Worm (Caenorhabditis elegans) whole organism, young adult: ENCODE data around the gene F56H9.6.

Experiments used
- B0261.1 ChIP-seq: sonication (generic microtip); optimal IDR thresholded peaks from 2 replicates; lab custom pipeline; 2016; ENCODE audit warnings: mild to moderate bottlenecking, missing genetic modification characterization, moderate library complexity, missing compliant biosample characterization
- C06A6.2 ChIP-seq: fragments of 200-800 bp; sonication (Bioruptor generic); conservative IDR thresholded peaks from 2 replicates; pipeline ENCODE4 v1.3.6; 2022; ENCODE audit warnings: missing genetic modification characterization, missing compliant biosample characterization
- C17E4.6 ChIP-seq: fragments of 200-800 bp; sonication (Bioruptor generic); IDR thresholded peaks from 2 replicates; pipeline ENCODE4 v1.3.6; 2022; ENCODE audit warnings: missing genetic modification reagents, missing genetic modification characterization, missing compliant biosample characterization
- F37B4.10 ChIP-seq: fragments of 200-800 bp; sonication (Bioruptor generic); IDR thresholded peaks from 2 replicates; pipeline ENCODE4 v1.3.6; 2022; ENCODE audit warnings: missing genetic modification characterization, missing compliant biosample characterization
- F39B2.1 ChIP-seq: fragments of 200-800 bp; sonication (Bioruptor generic); IDR thresholded peaks from 2 replicates; pipeline ENCODE4 v1.3.6; 2022; ENCODE audit warnings: missing genetic modification reagents, missing genetic modification characterization, missing compliant biosample characterization
- F49E8.2 ChIP-seq: sonication (generic microtip); optimal IDR thresholded peaks from 3 replicates; lab custom pipeline; 2017; ENCODE audit warnings: missing genetic modification characterization, mild to moderate bottlenecking, missing compliant biosample characterization, antibody characterized with exemption, moderate library complexity; ENCODE audit not compliant: insufficient read depth
- F55B11.4 ChIP-seq: sonication (generic microtip); optimal IDR thresholded peaks from 2 replicates; lab custom pipeline; 2016; ENCODE audit warnings: missing compliant biosample characterization, missing genetic modification characterization, borderline replicate concordance; ENCODE audit not compliant: insufficient read depth
- F57A8.1 ChIP-seq: fragments of 200-800 bp; sonication (Bioruptor generic); optimal IDR thresholded peaks from 2 replicates; lab custom pipeline; 2018; ENCODE audit warnings: mild to moderate bottlenecking, missing genetic modification characterization, moderate library complexity, missing compliant biosample characterization
- F57C9.4 ChIP-seq: sonication (generic microtip); optimal IDR thresholded peaks from 2 replicates; lab custom pipeline; 2017; ENCODE audit warnings: mild to moderate bottlenecking, missing genetic modification characterization, missing compliant biosample characterization
- K12H6.12 ChIP-seq: fragments of 200-800 bp; sonication (Bioruptor generic); optimal IDR thresholded peaks from 2 replicates; lab custom pipeline; 2018; ENCODE audit warnings: mild to moderate bottlenecking, missing genetic modification characterization, missing compliant biosample characterization
- T07F8.4 ChIP-seq: sonication (generic microtip); optimal IDR thresholded peaks from 2 replicates; lab custom pipeline; 2016; ENCODE audit warnings: mild to moderate bottlenecking, missing genetic modification characterization, moderate library complexity, missing compliant biosample characterization
- Y53F4B.3 ChIP-seq: fragments of 200-800 bp; sonication (Bioruptor generic); IDR thresholded peaks from 2 replicates; pipeline ENCODE4 v1.3.6; 2022; ENCODE audit warnings: missing genetic modification reagents, missing genetic modification characterization, missing compliant biosample characterization
- ZK185.1 ChIP-seq: sonication (generic microtip); optimal IDR thresholded peaks from 2 replicates; lab custom pipeline; 2016; ENCODE audit warnings: mild to moderate bottlenecking, missing genetic modification characterization, missing compliant biosample characterization; ENCODE audit not compliant: poor library complexity, severe bottlenecking
- akir-1 ChIP-seq: fragments of 200-800 bp; sonication (Bioruptor generic); optimal IDR thresholded peaks from 2 replicates; lab custom pipeline; 2018; ENCODE audit warnings: mild to moderate bottlenecking, missing genetic modification characterization, moderate library complexity, missing compliant biosample characterization
- aptf-2 ChIP-seq: fragments of 200-800 bp; sonication (Bioruptor generic); conservative IDR thresholded peaks from 2 replicates; pipeline ENCODE4 v1.3.6; 2022; ENCODE audit warnings: missing genetic modification reagents, missing genetic modification characterization, missing compliant biosample characterization
- aptf-3 ChIP-seq: fragments of 200-800 bp; sonication (Bioruptor generic); IDR thresholded peaks from 2 replicates; pipeline ENCODE4 v1.3.6; 2022; ENCODE audit warnings: missing genetic modification characterization, missing compliant biosample characterization
- ccch-3 ChIP-seq: fragments of 200-800 bp; sonication (Bioruptor generic); optimal IDR thresholded peaks from 2 replicates; lab custom pipeline; 2018; ENCODE audit warnings: mild to moderate bottlenecking, missing genetic modification characterization, missing compliant biosample characterization
- ceh-27 ChIP-seq: fragments of 200-800 bp; sonication (Bioruptor generic); optimal IDR thresholded peaks from 2 replicates; lab custom pipeline; 2018; ENCODE audit warnings: mild to moderate bottlenecking, missing genetic modification characterization, moderate library complexity, missing compliant biosample characterization
- dpff-1 ChIP-seq: sonication (generic microtip); optimal IDR thresholded peaks from 2 replicates; lab custom pipeline; 2017; ENCODE audit warnings: mild to moderate bottlenecking, missing genetic modification characterization, missing compliant biosample characterization
- dpl-1 ChIP-seq: fragments of 150-350 bp; optimal IDR thresholded peaks from 2 replicates; lab custom pipeline; 2014; ENCODE audit warnings: missing biosample characterization, missing genetic modification reagents, missing genetic modification characterization
- egl-44 ChIP-seq: fragments of 200-800 bp; sonication (Bioruptor generic); IDR thresholded peaks from 2 replicates; pipeline ENCODE4 v1.3.6; 2022; ENCODE audit warnings: missing genetic modification reagents, missing genetic modification characterization, missing compliant biosample characterization
- ets-4 ChIP-seq: fragments of 200-800 bp; sonication (Bioruptor generic); optimal IDR thresholded peaks from 2 replicates; lab custom pipeline; 2018; ENCODE audit warnings: mild to moderate bottlenecking, missing genetic modification characterization, missing compliant biosample characterization
- hlh-26 ChIP-seq: fragments of 200-800 bp; sonication (Bioruptor generic); conservative IDR thresholded peaks from 2 replicates; pipeline ENCODE4 v1.3.6; 2022; ENCODE audit warnings: missing genetic modification reagents, missing genetic modification characterization, missing compliant biosample characterization
- hmg-20 ChIP-seq: fragments of 200-800 bp; sonication (Bioruptor generic); IDR thresholded peaks from 2 replicates; pipeline ENCODE4 v1.3.6; 2022; ENCODE audit warnings: missing genetic modification reagents, missing genetic modification characterization, missing compliant biosample characterization
- lag-1 ChIP-seq: fragments of 200-800 bp; sonication (Bioruptor generic); IDR thresholded peaks from 2 replicates; pipeline ENCODE4 v1.3.6; 2022; ENCODE audit warnings: missing genetic modification reagents, missing genetic modification characterization, missing compliant biosample characterization
- let-607 ChIP-seq, 2 experiments: fragments of 200-800 bp in 1 of 2; sonication (Bioruptor generic) in 1 of 2; sonication (generic microtip) in 1 of 2; optimal IDR thresholded peaks; 2 replicates each; lab custom pipeline; 2016 to 2018; ENCODE audit warnings: mild to moderate bottlenecking in 2 of 2, missing compliant biosample characterization in 2 of 2, missing genetic modification characterization in 2 of 2, moderate library complexity in 2 of 2, missing genotype in 1 of 2
- lin-26 ChIP-seq: fragments of 200-800 bp; sonication (Bioruptor generic); IDR thresholded peaks from 2 replicates; pipeline ENCODE4 v1.3.6; 2022; ENCODE audit warnings: missing genetic modification reagents, missing genetic modification characterization, missing compliant biosample characterization
- lin-35 ChIP-seq, 3 experiments: fragments of 150-350 bp in 2 of 3; sonication (generic microtip) in 1 of 3; optimal IDR thresholded peaks; 2 replicates each; lab custom pipeline; 2014 to 2018; ENCODE audit warnings: missing biosample characterization in 3 of 3, missing genetic modification characterization in 3 of 3, missing genetic modification reagents in 3 of 3
- lir-1 ChIP-seq: fragments of 200-800 bp; sonication (Bioruptor generic); conservative IDR thresholded peaks from 2 replicates; pipeline ENCODE4 v1.3.6; 2022; ENCODE audit warnings: missing genetic modification reagents, missing genetic modification characterization, missing compliant biosample characterization
- lsy-27 ChIP-seq: sonication (generic microtip); optimal IDR thresholded peaks from 2 replicates; lab custom pipeline; 2017; ENCODE audit warnings: missing genetic modification characterization, mild to moderate bottlenecking, missing compliant biosample characterization, antibody characterized with exemption, missing genotype, borderline replicate concordance; ENCODE audit not compliant: insufficient read depth
- madf-3 ChIP-seq: fragments of 200-800 bp; sonication (Bioruptor generic); IDR thresholded peaks from 2 replicates; pipeline ENCODE4 v1.3.6; 2022; ENCODE audit warnings: missing genetic modification reagents, missing genetic modification characterization, missing compliant biosample characterization
- madf-6 ChIP-seq: fragments of 200-800 bp; sonication (Bioruptor generic); IDR thresholded peaks from 2 replicates; pipeline ENCODE4 v1.3.6; 2022; ENCODE audit warnings: missing genetic modification reagents, missing genetic modification characterization, missing compliant biosample characterization
- mcd-1 ChIP-seq: fragments of 200-800 bp; sonication (Bioruptor generic); IDR thresholded peaks from 2 replicates; pipeline ENCODE4 v1.3.6; 2022; ENCODE audit warnings: missing genetic modification reagents, missing genetic modification characterization, missing compliant biosample characterization
- mes-4 ChIP-seq: sonication (generic microtip); optimal IDR thresholded peaks from 2 replicates; lab custom pipeline; 2016; ENCODE audit warnings: missing genotype, missing genetic modification characterization, missing compliant biosample characterization
- nfyb-1 ChIP-seq: fragments of 200-800 bp; sonication (Bioruptor generic); IDR thresholded peaks from 2 replicates; pipeline ENCODE4 v1.3.6; 2022; ENCODE audit warnings: missing genetic modification reagents, missing genetic modification characterization, missing compliant biosample characterization
- nhr-179 ChIP-seq: sonication (generic microtip); optimal IDR thresholded peaks from 2 replicates; lab custom pipeline; 2016; ENCODE audit warnings: mild to moderate bottlenecking, missing genetic modification characterization, missing compliant biosample characterization
- nhr-90 ChIP-seq: sonication (generic microtip); optimal IDR thresholded peaks from 2 replicates; lab custom pipeline; 2016; ENCODE audit warnings: missing genotype, mild to moderate bottlenecking, missing genetic modification characterization, missing compliant biosample characterization
- rcor-1 ChIP-seq: fragments of 200-800 bp; sonication (Bioruptor generic); IDR thresholded peaks from 2 replicates; pipeline ENCODE4 v1.3.6; 2022; ENCODE audit warnings: missing genetic modification reagents, missing genetic modification characterization, missing compliant biosample characterization
- repo-1 ChIP-seq: sonication (generic microtip); optimal IDR thresholded peaks from 2 replicates; lab custom pipeline; 2017; ENCODE audit warnings: mild to moderate bottlenecking, missing genetic modification characterization, missing compliant biosample characterization
- tbp1 ChIP-seq: fragments of 200-800 bp; sonication (Bioruptor generic); optimal IDR thresholded peaks from 2 replicates; lab custom pipeline; 2018; ENCODE audit warnings: mild to moderate bottlenecking, missing genetic modification characterization, missing compliant biosample characterization
- tbx-9 ChIP-seq: sonication (generic microtip); optimal IDR thresholded peaks from 2 replicates; lab custom pipeline; 2016; ENCODE audit warnings: borderline replicate concordance, missing genetic modification characterization, inconsistent platforms, missing compliant biosample characterization
- unc-130 ChIP-seq: sonication (generic microtip); optimal IDR thresholded peaks from 2 replicates; lab custom pipeline; 2016; ENCODE audit warnings: missing genetic modification reagents, missing genetic modification characterization, missing compliant biosample characterization
- zfh-2 ChIP-seq: fragments of 200-800 bp; sonication (Bioruptor generic); conservative IDR thresholded peaks from 2 replicates; pipeline ENCODE4 v1.3.6; 2022; ENCODE audit warnings: missing genetic modification reagents, missing genetic modification characterization, missing compliant biosample characterization
- zim-3 ChIP-seq: sonication (generic microtip); optimal IDR thresholded peaks from 2 replicates; lab custom pipeline; 2017; ENCODE audit warnings: mild to moderate bottlenecking, missing genetic modification characterization, moderate library complexity, missing compliant biosample characterization
- ztf-18 ChIP-seq: sonication (generic microtip); optimal IDR thresholded peaks from 2 replicates; lab custom pipeline; 2016; ENCODE audit warnings: missing genotype, mild to moderate bottlenecking, missing genetic modification characterization, missing compliant biosample characterization
- ztf-22 ChIP-seq: fragments of 200-800 bp; sonication (Bioruptor generic); optimal IDR thresholded peaks from 2 replicates; lab custom pipeline; 2018; ENCODE audit warnings: mild to moderate bottlenecking, missing genetic modification characterization, moderate library complexity, missing compliant biosample characterization
- ztf-28 ChIP-seq: fragments of 200-800 bp; sonication (Bioruptor generic); IDR thresholded peaks from 2 replicates; pipeline ENCODE4 v1.3.6; 2022; ENCODE audit warnings: missing genetic modification reagents, missing genetic modification characterization, missing compliant biosample characterization
- ztf-3 ChIP-seq: fragments of 200-800 bp; sonication (Bioruptor generic); optimal IDR thresholded peaks from 2 replicates; lab custom pipeline; 2018; ENCODE audit warnings: mild to moderate bottlenecking, missing genetic modification characterization, missing compliant biosample characterization

The F56H9.6 gene

DNA sequence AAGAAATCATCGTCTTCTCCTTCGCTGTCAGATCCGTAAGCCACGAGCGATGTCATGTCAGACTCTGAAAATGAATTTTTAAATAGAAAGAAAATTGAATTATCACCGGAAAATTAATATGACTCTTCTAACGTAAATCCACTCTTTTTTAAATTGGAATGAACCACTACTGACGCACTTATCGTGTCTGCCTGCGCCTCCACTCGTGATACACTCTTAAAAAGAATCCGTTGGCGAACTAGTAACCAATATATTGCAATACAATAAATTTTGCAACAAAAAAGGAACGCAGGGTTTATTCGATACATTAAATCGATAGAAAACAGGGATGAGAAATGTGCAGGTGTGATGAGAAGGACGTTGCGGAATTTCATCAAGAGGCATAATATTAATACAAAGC is 29.8 kb upstream of the F56H9.6 start, which contains the start of gene ccch-3 (continued):
- no peak for TF ChIP-seq lsy-27
- no peak for TF ChIP-seq tbx-9
- TF ChIP-seq madf-3 (GFP tag; lab: Robert Waterston, UW), result peak; percentile 83
- no peak for TF ChIP-seq ztf-22 (GFP tag; lab: Kevin White, UChicago)
- peak; percentile 39 for TF ChIP-seq nhr-90 (tag; lab: Kevin White, UChicago)
- peak; percentile 67 for TF ChIP-seq ceh-27 (GFP tag; lab: Kevin White, UChicago)
- TF ChIP-seq repo-1, result peak; percentile 1
- no peak for TF ChIP-seq ets-4 (GFP tag; lab: Kevin White, UChicago)
- peak in 1 of 3 experiments; percentile 19 for TF ChIP-seq lin-35 (GFP tag; optimal IDR thresholded peaks at IDR 0.05; lab: Kevin White, UChicago)
- no peak for TF ChIP-seq F37B4.10 (GFP tag; lab: Robert Waterston, UW)
- no peak for TF ChIP-seq nhr-179 (tag; lab: Kevin White, UChicago)
- no peak; the same call in 1 of the 2 replicates for TF ChIP-seq nfyb-1 (GFP tag; lab: Robert Waterston, UW)
- TF ChIP-seq T07F8.4 (tag; lab: Kevin White, UChicago), result no peak
- no peak for TF ChIP-seq hlh-26 (GFP tag; lab: Robert Waterston, UW)
- no peak for TF ChIP-seq ztf-3 (GFP tag; lab: Kevin White, UChicago)
- no peak for TF ChIP-seq F57A8.1 (GFP tag; lab: Kevin White, UChicago)
- TF ChIP-seq C17E4.6, result peak; percentile 22; the same call in 1 of the 2 replicates
- TF ChIP-seq unc-130 (GFP tag; lab: Kevin White, UChicago), result peak; percentile 53
- no peak for TF ChIP-seq zim-3 (tag; lab: Kevin White, UChicago)
- peak; percentile 65 for TF ChIP-seq tbp1 (GFP tag; lab: Kevin White, UChicago)
- peak; percentile 90 for TF ChIP-seq ztf-18 (tag; lab: Kevin White, UChicago)
- no peak for TF ChIP-seq dpl-1 (GFP tag; lab: Kevin White, UChicago)
- TF ChIP-seq F57C9.4 (tag; lab: Kevin White, UChicago), result no peak
- TF ChIP-seq lag-1 (GFP tag; lab: Robert Waterston, UW), result no peak
- TF ChIP-seq ztf-28 (GFP tag; lab: Robert Waterston, UW), result no peak
- TF ChIP-seq rcor-1 (GFP tag; lab: Robert Waterston, UW), result peak; percentile 71
- no peak for TF ChIP-seq dpff-1 (tag; lab: Kevin White, UChicago)
- TF ChIP-seq let-607 (tag; optimal IDR thresholded peaks at IDR 0.05; lab: Kevin White, UChicago), result peak; percentile 7 to 12
- no peak for TF ChIP-seq ZK185.1
- TF ChIP-seq Y53F4B.3 (GFP tag; lab: Robert Waterston, UW), result no peak
- TF ChIP-seq K12H6.12 (tag; lab: Kevin White, UChicago), result peak; percentile 5
- peak; percentile 44; the same call in 1 of the 2 replicates for TF ChIP-seq lin-26 (GFP tag; lab: Robert Waterston, UW)
- no peak for TF ChIP-seq aptf-3
- TF ChIP-seq lir-1, result 0 out of 2 replicates have a peak, but pooled peaks have one; percentile 46
- TF ChIP-seq B0261.1 (tag; lab: Kevin White, UChicago), result peak; percentile 7
- TF ChIP-seq madf-6, result peak; percentile 73
- no peak for TF ChIP-seq F55B11.4 (tag; lab: Kevin White, UChicago)
- TF ChIP-seq aptf-2 (GFP tag; lab: Robert Waterston, UW), result no peak
- peak; percentile 47; the same call in 1 of the 2 replicates for TF ChIP-seq egl-44
- no peak for TF ChIP-seq akir-1
- TF ChIP-seq C06A6.2 (GFP tag; lab: Robert Waterston, UW), result no peak
- TF ChIP-seq hmg-20 (GFP tag; lab: Robert Waterston, UW), result 0 out of 2 replicates have a peak, but pooled peaks have one; percentile 10
- no peak for TF ChIP-seq zfh-2 (GFP tag; lab: Robert Waterston, UW)
- TF ChIP-seq F49E8.2, result peak; percentile 20
- no peak for TF ChIP-seq ccch-3 (GFP tag; lab: Kevin White, UChicago)
- peak; percentile 64 for TF ChIP-seq mcd-1 (GFP tag; lab: Robert Waterston, UW)
- TF ChIP-seq F39B2.1 (GFP tag; lab: Robert Waterston, UW), result no peak
- TF ChIP-seq mes-4 (tag; lab: Kevin White, UChicago), result no peak
